Worm (Caenorhabditis elegans) whole organism, mixed stage, embryonic: ENCODE data around the gene dnj-17.

ENCODE experiments used
- M03D4.4 ChIP-seq: sonication (generic microtip); optimal IDR thresholded peaks from 2 replicates; lab custom pipeline; 2017; ENCODE audit warnings: mild to moderate bottlenecking, missing genetic modification characterization, missing compliant biosample characterization
- bed-3 ChIP-seq: fragments of 200-800 bp; sonication (Bioruptor generic); optimal IDR thresholded peaks from 3 replicates; lab custom pipeline; 2018; ENCODE audit warnings: mild to moderate bottlenecking, missing genetic modification characterization, moderate library complexity, missing compliant biosample characterization
- blmp-1 ChIP-seq: fragments of 150-350 bp; optimal IDR thresholded peaks from 2 replicates; lab custom pipeline; 2014; ENCODE audit warnings: missing biosample characterization, missing genetic modification characterization
- ceh-43 ChIP-seq: fragments of 200-800 bp; sonication (Bioruptor generic); optimal IDR thresholded peaks from 2 replicates; lab custom pipeline; 2018; ENCODE audit warnings: mild to moderate bottlenecking, missing genetic modification characterization, moderate library complexity, missing compliant biosample characterization
- ces-1 ChIP-seq: fragments of 150-350 bp; optimal IDR thresholded peaks from 2 replicates; lab custom pipeline; 2014; ENCODE audit warnings: missing biosample characterization, missing genetic modification reagents, missing genetic modification characterization
- cnd-1 ChIP-seq: fragments of 200-800 bp; sonication (Bioruptor generic); optimal IDR thresholded peaks from 2 replicates; lab custom pipeline; 2018; ENCODE audit warnings: mild to moderate bottlenecking, missing genetic modification characterization, missing compliant biosample characterization
- drap-1 ChIP-seq: fragments of 200-800 bp; sonication (Bioruptor generic); optimal IDR thresholded peaks from 3 replicates; lab custom pipeline; 2018; ENCODE audit warnings: mild to moderate bottlenecking, missing genetic modification characterization, missing compliant biosample characterization
- elt-1 ChIP-seq: sonication (generic microtip); optimal IDR thresholded peaks from 2 replicates; lab custom pipeline; 2017; ENCODE audit warnings: missing genetic modification characterization, mild to moderate bottlenecking, missing compliant biosample characterization, antibody characterized with exemption, moderate library complexity, borderline replicate concordance; ENCODE audit not compliant: insufficient read depth
- elt-3 ChIP-seq: fragments of 150-350 bp; optimal IDR thresholded peaks from 2 replicates; lab custom pipeline; 2014; ENCODE audit warnings: missing biosample characterization, missing genetic modification characterization
- flh-1 ChIP-seq: fragments of 200-800 bp; sonication (Bioruptor generic); optimal IDR thresholded peaks from 2 replicates; lab custom pipeline; 2018; ENCODE audit warnings: mild to moderate bottlenecking, missing genetic modification characterization, moderate library complexity, missing compliant biosample characterization
- ham-2 ChIP-seq: fragments of 200-800 bp; sonication (Bioruptor generic); optimal IDR thresholded peaks from 2 replicates; lab custom pipeline; 2018; ENCODE audit warnings: mild to moderate bottlenecking, missing genetic modification characterization, missing compliant biosample characterization
- hlh-1 ChIP-seq: fragments of 150-350 bp; optimal IDR thresholded peaks from 2 replicates; lab custom pipeline; 2014; ENCODE audit warnings: missing biosample characterization, missing genetic modification reagents, missing genetic modification characterization
- lin-32 ChIP-seq: fragments of 200-800 bp; sonication (Bioruptor generic); optimal IDR thresholded peaks from 2 replicates; lab custom pipeline; 2018; ENCODE audit warnings: mild to moderate bottlenecking, missing genetic modification characterization, missing compliant biosample characterization
- lsy-2 ChIP-seq: fragments of 150-350 bp; optimal IDR thresholded peaks from 2 replicates; lab custom pipeline; 2014; ENCODE audit warnings: missing biosample characterization, missing genetic modification characterization
- mep-1 ChIP-seq: fragments of 150-350 bp; optimal IDR thresholded peaks from 2 replicates; lab custom pipeline; 2017; ENCODE audit warnings: missing biosample characterization, missing genetic modification reagents, missing genetic modification characterization, inconsistent platforms
- mls-2 ChIP-seq: sonication (generic microtip); optimal IDR thresholded peaks from 2 replicates; lab custom pipeline; 2016; ENCODE audit warnings: mild to moderate bottlenecking, missing genetic modification characterization, moderate library complexity, missing compliant biosample characterization
- nhr-12 ChIP-seq: fragments of 150-350 bp; optimal IDR thresholded peaks from 2 replicates; lab custom pipeline; 2014; ENCODE audit warnings: missing biosample characterization, missing genetic modification characterization
- nhr-2 ChIP-seq: fragments of 150-350 bp; optimal IDR thresholded peaks from 2 replicates; lab custom pipeline; 2014; ENCODE audit warnings: missing biosample characterization, missing genetic modification characterization
- nhr-237 ChIP-seq: fragments of 150-350 bp; optimal IDR thresholded peaks from 2 replicates; lab custom pipeline; 2014; ENCODE audit warnings: missing biosample characterization, missing genetic modification characterization
- nhr-28 ChIP-seq: fragments of 150-350 bp; optimal IDR thresholded peaks from 2 replicates; lab custom pipeline; 2014; ENCODE audit warnings: missing biosample characterization, missing genetic modification characterization
- nhr-76 ChIP-seq: sonication (generic microtip); optimal IDR thresholded peaks from 2 replicates; lab custom pipeline; 2017; ENCODE audit warnings: missing biosample characterization, missing genetic modification characterization
- pha-4 ChIP-seq: fragments of 150-350 bp; optimal IDR thresholded peaks from 2 replicates; lab custom pipeline; 2018; ENCODE audit warnings: missing biosample characterization, missing genetic modification reagents, missing genetic modification characterization
- sem-2 ChIP-seq: fragments of 200-800 bp; sonication (Bioruptor generic); optimal IDR thresholded peaks from 2 replicates; lab custom pipeline; 2018; ENCODE audit warnings: mild to moderate bottlenecking, missing genetic modification characterization, missing compliant biosample characterization
- snpc-4 ChIP-seq: fragments of 150-350 bp; optimal IDR thresholded peaks from 2 replicates; lab custom pipeline; 2014; ENCODE audit warnings: missing biosample characterization, missing genetic modification characterization
- sptf-1 ChIP-seq: sonication (generic microtip); optimal IDR thresholded peaks from 2 replicates; lab custom pipeline; 2017; ENCODE audit warnings: mild to moderate bottlenecking, missing genetic modification characterization, moderate library complexity, missing compliant biosample characterization
- unc-120 ChIP-seq: sonication (generic microtip); optimal IDR thresholded peaks from 2 replicates; lab custom pipeline; 2017; ENCODE audit warnings: missing genetic modification characterization, missing compliant biosample characterization; ENCODE audit not compliant: poor library complexity, severe bottlenecking
- unc-39 ChIP-seq: fragments of 150-350 bp; optimal IDR thresholded peaks from 2 replicates; lab custom pipeline; 2014; ENCODE audit warnings: missing biosample characterization, missing genetic modification characterization
- unc-62 ChIP-seq: fragments of 150-350 bp; optimal IDR thresholded peaks from 2 replicates; lab custom pipeline; 2014; ENCODE audit warnings: missing biosample characterization, missing genetic modification reagents, missing genetic modification characterization
- zip-8 ChIP-seq: fragments of 150-350 bp; optimal IDR thresholded peaks from 2 replicates; lab custom pipeline; 2014; ENCODE audit warnings: missing biosample characterization, missing genetic modification characterization
- ztf-11 ChIP-seq: fragments of 150-350 bp; optimal IDR thresholded peaks from 2 replicates; lab custom pipeline; 2014; ENCODE audit warnings: missing biosample characterization, missing genetic modification characterization

The dnj-17 gene

DNA sequence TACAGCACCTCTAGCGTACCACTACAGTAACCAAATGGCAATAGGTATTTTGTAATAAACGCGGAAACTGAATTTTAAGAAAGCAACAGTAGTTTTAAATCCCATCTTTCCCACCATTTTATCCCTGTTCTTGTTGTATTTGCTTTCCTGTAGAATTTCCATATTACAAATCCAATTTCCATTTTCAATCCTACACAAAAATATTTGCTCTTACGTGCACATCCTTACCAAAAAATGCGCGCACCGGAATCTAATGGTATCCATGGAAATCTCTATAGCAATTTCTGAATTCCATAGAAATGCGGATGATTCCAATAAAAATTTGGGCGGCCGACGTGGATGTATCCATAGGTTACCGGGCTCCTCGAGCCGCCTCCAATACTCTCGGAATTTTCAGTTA is 37.0 kb upstream of the dnj-17 start, which contains the start of gene trf-1:
Gene trf-1, plus strand, starts transcription at position 301 of the 400 bp plus-strand sequence.
- TF ChIP-seq sptf-1 (tag; lab: Kevin White, UChicago): no peak
- no peak for TF ChIP-seq ces-1 (GFP tag; lab: Kevin White, UChicago)
- no peak for TF ChIP-seq zip-8
- no peak for TF ChIP-seq hlh-1 (tag; lab: Kevin White, UChicago)
- no peak for TF ChIP-seq blmp-1
- no peak for TF ChIP-seq lin-32 (GFP tag; lab: Kevin White, UChicago)
- TF ChIP-seq elt-1 (tag; lab: Kevin White, UChicago): no peak
- TF ChIP-seq nhr-28 (tag; lab: Kevin White, UChicago): no peak
- no peak for TF ChIP-seq ztf-11
- no peak for TF ChIP-seq unc-120 (tag; lab: Kevin White, UChicago)
- TF ChIP-seq nhr-76 (tag; lab: Kevin White, UChicago): no peak
- TF ChIP-seq nhr-12 (tag; lab: Kevin White, UChicago): no peak
- no peak for TF ChIP-seq unc-39
- no peak for TF ChIP-seq nhr-2 (tag; lab: Kevin White, UChicago)
- TF ChIP-seq mep-1 (tag; lab: Kevin White, UChicago): no peak
- TF ChIP-seq flh-1 (GFP tag; lab: Kevin White, UChicago): no peak
- no peak for TF ChIP-seq unc-62 (GFP tag; lab: Kevin White, UChicago)

- no peak for TF ChIP-seq blmp-1
- TF ChIP-seq nhr-237 (tag; lab: Kevin White, UChicago): no peak
- TF ChIP-seq snpc-4: no peak
- TF ChIP-seq ceh-43: no peak
- TF ChIP-seq mep-1 (tag; lab: Kevin White, UChicago): no peak
- no peak for TF ChIP-seq elt-3 (tag; lab: Kevin White, UChicago)
- no peak for TF ChIP-seq zip-8
Observed at ce11 chrIII:13429668-13430067, 36.5 kb upstream of the dnj-17 start, which contains the start of gene bli-5. bli-5 (minus strand) TSS chrIII:13429768.

DNA sequence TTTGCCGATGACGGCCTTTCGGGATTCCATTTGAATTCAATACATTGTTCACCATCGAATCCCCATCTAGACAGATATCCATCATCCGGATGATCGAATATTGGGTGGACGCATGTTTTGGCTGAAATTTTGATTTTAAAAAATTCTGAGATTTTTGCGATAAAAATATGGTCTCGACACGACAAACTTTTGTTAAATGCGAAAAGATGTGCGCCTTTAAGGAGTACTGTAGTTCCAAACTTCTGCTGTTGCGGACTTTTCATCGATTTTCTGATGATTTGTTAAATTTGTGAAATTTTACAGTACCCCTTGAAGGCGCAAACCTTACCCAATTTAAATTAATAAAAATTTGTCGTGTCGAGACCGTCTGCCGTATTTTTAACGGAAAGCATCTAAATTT is 34.7 kb upstream of the dnj-17 start:
- TF ChIP-seq ces-1 (GFP tag; lab: Kevin White, UChicago): no peak
- TF ChIP-seq ham-2: no peak
- no peak for TF ChIP-seq cnd-1 (tag; lab: Kevin White, UChicago)
- TF ChIP-seq mep-1 (tag; lab: Kevin White, UChicago): no peak
- TF ChIP-seq unc-39: no peak
- TF ChIP-seq sem-2: no peak

- TF ChIP-seq ces-1 (GFP tag; lab: Kevin White, UChicago) (peak; percentile 37), lsy-2 (peak; percentile 39), mep-1 (tag; lab: Kevin White, UChicago) (peak; percentile 4), elt-3 (tag; lab: Kevin White, UChicago) (no peak)
- TF ChIP-seq, all 35 proteins: peak for 3
Observed at ce11 chrIII:13426036-13426435, 32.9 kb upstream of the dnj-17 start, which contains the start of gene cope-1. cope-1 (plus strand) TSS chrIII:13426264.

- TF ChIP-seq ztf-11 (no peak), unc-39 (no peak), mep-1 (tag; lab: Kevin White, UChicago) (peak; percentile 35), nhr-237 (tag; lab: Kevin White, UChicago) (peak; percentile 46), drap-1 (GFP tag; lab: Kevin White, UChicago) (no peak), unc-62 (GFP tag; lab: Kevin White, UChicago) (no peak), lsy-2 (peak; percentile 42), zip-8 (no peak), nhr-2 (tag; lab: Kevin White, UChicago) (no peak), bed-3 (no peak), M03D4.4 (no peak)
Observed at ce11 chrIII:13423414-13423813, 30.3 kb upstream of the dnj-17 start, which contains the start of gene exo-1. exo-1 (plus strand) TSS chrIII:13423514.

- TF ChIP-seq unc-62 (GFP tag; lab: Kevin White, UChicago) (no peak), mls-2 (no peak), sptf-1 (tag; lab: Kevin White, UChicago) (no peak), pha-4 (tag; lab: Kevin White, UChicago) (no peak), lin-32 (GFP tag; lab: Kevin White, UChicago) (no peak), ham-2 (no peak), cnd-1 (tag; lab: Kevin White, UChicago) (no peak), bed-3 (no peak), snpc-4 (no peak), elt-3 (tag; lab: Kevin White, UChicago) (no peak), nhr-28 (tag; lab: Kevin White, UChicago) (no peak)
- TF ChIP-seq, all 35 proteins: peak for 0
Observed at ce11 chrIII:13418975-13419374, 25.8 kb upstream of the dnj-17 start.
